Worm (Caenorhabditis elegans) whole organism, L1 larva: ENCODE measurements around the gene C54F6.20.

ENCODE experiments used
- C16A3.4 ChIP-seq: fragments of 150-350 bp; optimal IDR thresholded peaks from 2 replicates; lab custom pipeline; 2014; ENCODE audit warnings: missing biosample characterization, missing genetic modification characterization
- C34B4.2 ChIP-seq: sonication (generic microtip); optimal IDR thresholded peaks from 2 replicates; lab custom pipeline; 2017; ENCODE audit warnings: mild to moderate bottlenecking, missing genetic modification characterization, missing compliant biosample characterization
- aha-1 ChIP-seq: fragments of 150-350 bp; optimal IDR thresholded peaks from 2 replicates; lab custom pipeline; 2014; ENCODE audit warnings: missing biosample characterization, missing genetic modification characterization
- elt-2 ChIP-seq: sonication (generic microtip); optimal IDR thresholded peaks from 2 replicates; lab custom pipeline; 2016; ENCODE audit warnings: missing genetic modification characterization, mild to moderate bottlenecking, inconsistent platforms, missing compliant biosample characterization, missing genetic modification reagents
- elt-3 ChIP-seq, 6 experiments: fragments of 150-350 bp in 1 of 6; sonication (generic microtip); optimal IDR thresholded peaks; 2 replicates each; lab custom pipeline; 2017 to 2018; ENCODE audit warnings: missing biosample characterization in 6 of 6, missing genetic modification characterization in 6 of 6, inconsistent platforms in 1 of 6
- fkh-10 ChIP-seq: sonication (generic microtip); optimal IDR thresholded peaks from 2 replicates; lab custom pipeline; 2017; ENCODE audit warnings: missing biosample characterization, missing genetic modification reagents, missing genetic modification characterization
- mep-1 ChIP-seq: fragments of 150-350 bp; optimal IDR thresholded peaks from 2 replicates; lab custom pipeline; 2014; ENCODE audit warnings: missing biosample characterization, missing genetic modification characterization
- nhr-237 ChIP-seq: fragments of 150-350 bp; optimal IDR thresholded peaks from 2 replicates; lab custom pipeline; 2014; ENCODE audit warnings: missing biosample characterization, missing genetic modification characterization
- nhr-90 ChIP-seq: sonication (generic microtip); optimal IDR thresholded peaks from 2 replicates; lab custom pipeline; 2016; ENCODE audit warnings: mild to moderate bottlenecking, missing genetic modification characterization, missing compliant biosample characterization; ENCODE audit not compliant: poor library complexity
- snu-23 ChIP-seq: sonication (generic microtip); optimal IDR thresholded peaks from 2 replicates; lab custom pipeline; 2016; ENCODE audit warnings: missing genetic modification characterization, missing compliant biosample characterization
- sup-37 ChIP-seq: fragments of 200-800 bp; sonication (Bioruptor generic); optimal IDR thresholded peaks from 2 replicates; lab custom pipeline; 2018; ENCODE audit warnings: mild to moderate bottlenecking, missing genetic modification characterization, missing compliant biosample characterization
- zag-1 ChIP-seq: fragments of 150-350 bp; optimal IDR thresholded peaks from 2 replicates; lab custom pipeline; 2014; ENCODE audit warnings: missing biosample characterization, missing genetic modification characterization
- ztf-11 ChIP-seq, 2 experiments: sonication (generic microtip); optimal IDR thresholded peaks; 2 replicates each; lab custom pipeline; 2016 to 2017; ENCODE audit warnings: missing genetic modification characterization in 2 of 2, missing biosample characterization in 1 of 2, missing compliant biosample characterization in 1 of 2

- TF ChIP-seq C16A3.4 (no peak), snu-23 (GFP tag; lab: Kevin White, UChicago) (no peak), nhr-237 (no peak), elt-2 (tag; lab: Kevin White, UChicago) (no peak), ztf-11 (tag; optimal IDR thresholded peaks at IDR 0.05; lab: Kevin White, UChicago) (no peak), fkh-10 (GFP tag; lab: Kevin White, UChicago) (no peak), aha-1 (no peak), sup-37 (GFP tag; lab: Kevin White, UChicago) (no peak), C34B4.2 (tag; lab: Kevin White, UChicago) (no peak), elt-3 (tag; optimal IDR thresholded peaks at IDR 0.05; lab: Kevin White, UChicago) (no peak), zag-1 (no peak), mep-1 (no peak), nhr-90 (no peak)
Observed at ce11 chrV:7508566-7509044, 15.9 kb upstream of the C54F6.20 start, which contains the start of the genes str-31 and nhr-172.
